Worm (Caenorhabditis elegans) whole organism, late embryonic: Measurements from ENCODE around the gene K02E7.10.

Source experiments
- K09A11.1 ChIP-seq: sonication (generic microtip); optimal IDR thresholded peaks from 2 replicates; lab custom pipeline; 2017; ENCODE audit warnings: antibody characterized with exemption, mild to moderate bottlenecking, missing genetic modification characterization, missing compliant biosample characterization; ENCODE audit not compliant: insufficient read depth
- ama-1 ChIP-seq: fragments of 150-350 bp; optimal IDR thresholded peaks from 2 replicates; lab custom pipeline; 2014
- ceh-45 ChIP-seq: fragments of 200-800 bp; sonication (Bioruptor generic); IDR thresholded peaks from 2 replicates; pipeline ENCODE4 v1.3.6; 2022; ENCODE audit warnings: missing genetic modification reagents, missing genetic modification characterization, missing compliant biosample characterization
- fkh-6 ChIP-seq: sonication (generic microtip); optimal IDR thresholded peaks from 2 replicates; lab custom pipeline; 2016; ENCODE audit warnings: missing genetic modification characterization, missing compliant biosample characterization
- madf-2 ChIP-seq: sonication (generic microtip); optimal IDR thresholded peaks from 2 replicates; lab custom pipeline; 2017; ENCODE audit warnings: missing genetic modification characterization, missing compliant biosample characterization
- nhr-11 ChIP-seq: fragments of 150-350 bp; optimal IDR thresholded peaks from 2 replicates; lab custom pipeline; 2014; ENCODE audit warnings: missing biosample characterization, missing genetic modification characterization
- pha-4 ChIP-seq: fragments of 150-350 bp; optimal IDR thresholded peaks from 2 replicates; lab custom pipeline; 2018; ENCODE audit warnings: missing biosample characterization, missing genetic modification reagents, missing genetic modification characterization
- rnt-1 ChIP-seq: sonication (generic microtip); optimal IDR thresholded peaks from 2 replicates; lab custom pipeline; 2016; ENCODE audit warnings: missing genetic modification characterization, missing compliant biosample characterization
- tbx-2 ChIP-seq: sonication (generic microtip); optimal IDR thresholded peaks from 2 replicates; lab custom pipeline; 2016; ENCODE audit warnings: missing genetic modification characterization, missing compliant biosample characterization
- unc-42 ChIP-seq: sonication (generic microtip); optimal IDR thresholded peaks from 2 replicates; lab custom pipeline; 2016; ENCODE audit warnings: missing genotype, missing genetic modification characterization, missing compliant biosample characterization

ce11 chrII:1026670-1027069, 40.1 kb downstream of the K02E7.10 start, which contains the start of gene M01D1.12:
- TF ChIP-seq fkh-6 (tag; lab: Kevin White, UChicago) (no peak), rnt-1 (no peak), unc-42 (no peak), ama-1 (lab: Kevin White, UChicago) (no peak), madf-2 (tag; lab: Kevin White, UChicago) (no peak), tbx-2 (tag; lab: Kevin White, UChicago) (no peak), K09A11.1 (tag; lab: Kevin White, UChicago) (no peak), pha-4 (tag; lab: Kevin White, UChicago) (no peak), nhr-11 (no peak), ceh-45 (GFP tag; lab: Robert Waterston, UW) (no peak)
